Worm (Caenorhabditis elegans) whole organism, L2 larva: ENCODE measurements around the gene D2024.18.

Source experiments
- R02D3.7 ChIP-seq: fragments of 150-350 bp; optimal IDR thresholded peaks from 2 replicates; lab custom pipeline; 2014; ENCODE audit warnings: missing biosample characterization, missing genetic modification characterization
- Y55F3AM.14 ChIP-seq: fragments of 200-800 bp; sonication (Bioruptor generic); optimal IDR thresholded peaks from 2 replicates; lab custom pipeline; 2018; ENCODE audit warnings: mild to moderate bottlenecking, missing genetic modification characterization, missing compliant biosample characterization
- alr-1 ChIP-seq: fragments of 150-350 bp; optimal IDR thresholded peaks from 2 replicates; lab custom pipeline; 2014; ENCODE audit warnings: missing biosample characterization, missing genetic modification characterization
- aly-2 ChIP-seq: fragments of 150-350 bp; optimal IDR thresholded peaks from 2 replicates; lab custom pipeline; 2014; ENCODE audit warnings: missing biosample characterization, missing genetic modification characterization
- ama-1 ChIP-seq: fragments of 150-350 bp; optimal IDR thresholded peaks from 2 replicates; lab custom pipeline; 2018; ENCODE audit warnings: inconsistent platforms
- blmp-1 ChIP-seq: sonication (generic microtip); optimal IDR thresholded peaks from 2 replicates; lab custom pipeline; 2017; ENCODE audit warnings: missing genetic modification characterization, mild to moderate bottlenecking, missing compliant biosample characterization, antibody characterized with exemption, moderate library complexity; ENCODE audit not compliant: insufficient read depth
- ceh-16 ChIP-seq: fragments of 150-350 bp; optimal IDR thresholded peaks from 2 replicates; lab custom pipeline; 2014; ENCODE audit warnings: missing biosample characterization, missing genetic modification characterization
- crh-2 ChIP-seq: sonication (generic microtip); optimal IDR thresholded peaks from 2 replicates; lab custom pipeline; 2017; ENCODE audit warnings: missing biosample characterization, missing genetic modification characterization
- dmd-4 ChIP-seq: sonication (generic microtip); optimal IDR thresholded peaks from 2 replicates; lab custom pipeline; 2017; ENCODE audit warnings: missing biosample characterization, missing genetic modification characterization
- egl-27 ChIP-seq: sonication (generic microtip); optimal IDR thresholded peaks from 3 replicates; lab custom pipeline; 2017; ENCODE audit warnings: missing biosample characterization, missing genetic modification reagents, missing genetic modification characterization
- elt-1 ChIP-seq: fragments of 150-350 bp; optimal IDR thresholded peaks from 2 replicates; lab custom pipeline; 2014; ENCODE audit warnings: missing biosample characterization, missing genetic modification characterization
- elt-3 ChIP-seq: sonication (generic microtip); optimal IDR thresholded peaks from 2 replicates; lab custom pipeline; 2017; ENCODE audit warnings: missing biosample characterization, missing genetic modification characterization
- fos-1 ChIP-seq: fragments of 150-350 bp; optimal IDR thresholded peaks from 2 replicates; lab custom pipeline; 2014; ENCODE audit warnings: missing biosample characterization, missing genetic modification characterization
- gmeb-1 ChIP-seq: fragments of 150-350 bp; optimal IDR thresholded peaks from 2 replicates; lab custom pipeline; 2014; ENCODE audit warnings: missing biosample characterization, missing genetic modification characterization
- lin-11 ChIP-seq: fragments of 150-350 bp; sonication (generic microtip); optimal IDR thresholded peaks from 2 replicates; lab custom pipeline; 2014; ENCODE audit warnings: missing biosample characterization, missing genetic modification characterization, inconsistent platforms, mixed read lengths
- lin-13 ChIP-seq: fragments of 150-350 bp; optimal IDR thresholded peaks from 2 replicates; lab custom pipeline; 2014; ENCODE audit warnings: missing biosample characterization, missing genetic modification reagents, missing genetic modification characterization
- lin-39 ChIP-seq: fragments of 150-350 bp; optimal IDR thresholded peaks from 2 replicates; lab custom pipeline; 2014; ENCODE audit warnings: missing biosample characterization, missing genetic modification reagents, missing genetic modification characterization
- lsy-2 ChIP-seq, 2 experiments: fragments of 150-350 bp in 1 of 2; sonication (generic microtip) in 1 of 2; optimal IDR thresholded peaks; 2 replicates each; lab custom pipeline; 2014 to 2017; ENCODE audit warnings: missing biosample characterization in 2 of 2, missing genetic modification characterization in 2 of 2
- mab-5 ChIP-seq: fragments of 150-350 bp; optimal IDR thresholded peaks from 2 replicates; lab custom pipeline; 2014; ENCODE audit warnings: missing biosample characterization, missing genetic modification characterization
- mbf-1 ChIP-seq: sonication (generic microtip); optimal IDR thresholded peaks from 2 replicates; lab custom pipeline; 2017; ENCODE audit warnings: missing biosample characterization, missing genetic modification characterization
- nhr-11 ChIP-seq: fragments of 150-350 bp; optimal IDR thresholded peaks from 2 replicates; lab custom pipeline; 2014; ENCODE audit warnings: missing biosample characterization, missing genetic modification characterization
- nhr-12 ChIP-seq: fragments of 150-350 bp; optimal IDR thresholded peaks from 2 replicates; lab custom pipeline; 2014; ENCODE audit warnings: missing biosample characterization, missing genetic modification characterization
- nhr-129 ChIP-seq: fragments of 150-350 bp; optimal IDR thresholded peaks from 2 replicates; lab custom pipeline; 2014; ENCODE audit warnings: missing biosample characterization, missing genetic modification characterization
- nhr-23 ChIP-seq: fragments of 150-350 bp; optimal IDR thresholded peaks from 2 replicates; lab custom pipeline; 2014; ENCODE audit warnings: missing biosample characterization, missing genetic modification reagents, missing genetic modification characterization
- nhr-25 ChIP-seq: fragments of 150-350 bp; sonication (generic microtip); optimal IDR thresholded peaks from 3 replicates; lab custom pipeline; 2014; ENCODE audit warnings: missing biosample characterization, missing genetic modification characterization
- nhr-6 ChIP-seq: fragments of 150-350 bp; optimal IDR thresholded peaks from 2 replicates; lab custom pipeline; 2014; ENCODE audit warnings: missing biosample characterization, missing genetic modification characterization
- nhr-77 ChIP-seq: fragments of 150-350 bp; optimal IDR thresholded peaks from 2 replicates; lab custom pipeline; 2014; ENCODE audit warnings: missing biosample characterization, missing genetic modification characterization
- skn-1 ChIP-seq: sonication (generic microtip); optimal IDR thresholded peaks from 2 replicates; lab custom pipeline; 2017; ENCODE audit warnings: missing biosample characterization, missing genetic modification characterization
- sma-3 ChIP-seq: sonication (generic microtip); optimal IDR thresholded peaks from 2 replicates; lab custom pipeline; 2016; ENCODE audit warnings: missing genetic modification reagents, missing genetic modification characterization, missing compliant biosample characterization
- sma-9 ChIP-seq, 2 experiments: fragments of 150-350 bp in 1 of 2; sonication (generic microtip) in 1 of 2; optimal IDR thresholded peaks; 2 replicates each; lab custom pipeline; 2014 to 2016; ENCODE audit warnings: missing genetic modification characterization in 2 of 2, mild to moderate bottlenecking in 1 of 2, missing biosample characterization in 1 of 2, missing compliant biosample characterization in 1 of 2, missing genetic modification reagents in 1 of 2, moderate library complexity in 1 of 2
- snpc-4 ChIP-seq: fragments of 150-350 bp; optimal IDR thresholded peaks from 2 replicates; lab custom pipeline; 2014; ENCODE audit warnings: missing biosample characterization, missing genetic modification characterization
- unc-55 ChIP-seq: fragments of 150-350 bp; sonication (generic microtip); optimal IDR thresholded peaks from 3 replicates; lab custom pipeline; 2014; ENCODE audit warnings: missing biosample characterization, missing genetic modification reagents, missing genetic modification characterization
- unc-62 ChIP-seq: fragments of 150-350 bp; optimal IDR thresholded peaks from 2 replicates; lab custom pipeline; 2014; ENCODE audit warnings: missing biosample characterization, missing genetic modification reagents, missing genetic modification characterization
- zag-1 ChIP-seq: fragments of 150-350 bp; optimal IDR thresholded peaks from 2 replicates; lab custom pipeline; 2014; ENCODE audit warnings: missing biosample characterization, missing genetic modification characterization
- ztf-11 ChIP-seq: sonication (generic microtip); optimal IDR thresholded peaks from 2 replicates; lab custom pipeline; 2017; ENCODE audit warnings: missing biosample characterization, missing genetic modification characterization
- ztf-4 ChIP-seq: fragments of 150-350 bp; optimal IDR thresholded peaks from 2 replicates; lab custom pipeline; 2014; ENCODE audit warnings: missing biosample characterization, missing genetic modification characterization

The D2024.18 gene

ce11 chrIV:7260587-7260986 lies 10.3 kb downstream of the D2024.18 start, which contains the start of gene C06E4.3:
Gene C06E4.3, plus strand, starts transcription at chrIV:7260875.
- TF ChIP-seq lin-13 (GFP tag; lab: Kevin White, UChicago), result no peak
- TF ChIP-seq lsy-2 (tag; optimal IDR thresholded peaks at IDR 0.05; lab: Kevin White, UChicago), result no peak
- no peak for TF ChIP-seq elt-3 (tag; lab: Kevin White, UChicago)
- TF ChIP-seq crh-2 (tag; lab: Kevin White, UChicago), result no peak
- TF ChIP-seq skn-1, result peak; percentile 47
- TF ChIP-seq egl-27 (tag; lab: Kevin White, UChicago), result no peak
- TF ChIP-seq alr-1 (tag; lab: Kevin White, UChicago), result no peak
- TF ChIP-seq unc-55 (GFP tag; lab: Kevin White, UChicago), result peak; percentile 23
- no peak for TF ChIP-seq lin-39
- no peak for TF ChIP-seq mab-5 (tag; lab: Kevin White, UChicago)
- no peak for TF ChIP-seq nhr-23 (tag; lab: Kevin White, UChicago)
- TF ChIP-seq fos-1 (tag; lab: Kevin White, UChicago), result peak; percentile 22
- TF ChIP-seq aly-2, result no peak
- no peak for TF ChIP-seq blmp-1 (tag; lab: Kevin White, UChicago)
- no peak for TF ChIP-seq nhr-25 (tag; lab: Kevin White, UChicago)
- peak; percentile 73 for TF ChIP-seq sma-9 (GFP tag; optimal IDR thresholded peaks at IDR 0.05; lab: Kevin White, UChicago)
- no peak for TF ChIP-seq sma-9 (tag; optimal IDR thresholded peaks at IDR 0.05; lab: Kevin White, UChicago)

- no peak for TF ChIP-seq gmeb-1 (tag; lab: Kevin White, UChicago)
- TF ChIP-seq lin-39, result no peak
- no peak for TF ChIP-seq ama-1
- TF ChIP-seq ztf-4, result no peak
- TF ChIP-seq nhr-25 (tag; lab: Kevin White, UChicago), result no peak
- no peak for TF ChIP-seq fos-1 (tag; lab: Kevin White, UChicago)
- no peak for TF ChIP-seq dmd-4 (tag; lab: Kevin White, UChicago)
- no peak for TF ChIP-seq unc-55 (GFP tag; lab: Kevin White, UChicago)
- no peak for TF ChIP-seq lin-13 (GFP tag; lab: Kevin White, UChicago)
- TF ChIP-seq nhr-6 (tag; lab: Kevin White, UChicago), result no peak
Observed at ce11 chrIV:7263137-7263536, 12.9 kb downstream of the D2024.18 start, which contains the start of gene glb-2. Gene glb-2, minus strand, starts transcription at chrIV:7263237.

- TF ChIP-seq ztf-4 (no peak), fos-1 (tag; lab: Kevin White, UChicago) (peak; percentile 21), nhr-129 (tag; lab: Kevin White, UChicago) (peak; percentile 39)
- TF ChIP-seq, all 48 proteins: peak for 2
Observed at ce11 chrIV:7274969-7275548, 24.8 kb downstream of the D2024.18 start.

- TF ChIP-seq ceh-16, result no peak
- no peak for TF ChIP-seq lin-11 (tag; lab: Kevin White, UChicago)
- no peak for TF ChIP-seq ztf-11 (tag; lab: Kevin White, UChicago)
- TF ChIP-seq lsy-2 (tag; optimal IDR thresholded peaks at IDR 0.05; lab: Kevin White, UChicago), result no peak
- no peak for TF ChIP-seq unc-62 (GFP tag; lab: Kevin White, UChicago)
- TF ChIP-seq Y55F3AM.14 (GFP tag; lab: Kevin White, UChicago), result no peak
- no peak for TF ChIP-seq mbf-1 (tag; lab: Kevin White, UChicago)
- no peak for TF ChIP-seq sma-3 (GFP tag; lab: Kevin White, UChicago)
- TF ChIP-seq nhr-12 (tag; lab: Kevin White, UChicago), result no peak
Observed at ce11 chrIV:7276661-7277060, 26.4 kb downstream of the D2024.18 start, which contains the start of gene C06E4.2. Gene C06E4.2, plus strand, starts transcription at chrIV:7276961.

- TF ChIP-seq lin-11 (tag; lab: Kevin White, UChicago) (no peak), skn-1 (no peak), blmp-1 (tag; lab: Kevin White, UChicago) (no peak), elt-3 (tag; lab: Kevin White, UChicago) (no peak), nhr-11 (no peak), nhr-77 (tag; lab: Kevin White, UChicago) (no peak), snpc-4 (tag; lab: Kevin White, UChicago) (no peak), R02D3.7 (tag; lab: Kevin White, UChicago) (no peak), dmd-4 (tag; lab: Kevin White, UChicago) (no peak), zag-1 (no peak), elt-1 (no peak), egl-27 (tag; lab: Kevin White, UChicago) (no peak), ceh-16 (no peak), ztf-4 (no peak), lsy-2 (tag; optimal IDR thresholded peaks at IDR 0.05; lab: Kevin White, UChicago) (no peak), nhr-25 (tag; lab: Kevin White, UChicago) (no peak), nhr-23 (tag; lab: Kevin White, UChicago) (no peak)
Observed at ce11 chrIV:7282957-7283356, 32.7 kb downstream of the D2024.18 start, which contains the start of gene C06E4.1. Gene C06E4.1, plus strand, starts transcription at chrIV:7283257.
